Fruit fly (Drosophila melanogaster) whole organism, embryonic: ENCODE measurements around the gene PAN3.

Experiments used
- B-H2 ChIP-seq: fragments of 200-800 bp; sonication (Bioruptor generic); optimal IDR thresholded peaks from 2 replicates; lab custom pipeline; 2018; ENCODE audit warnings: missing biosample characterization, mild to moderate bottlenecking, missing genetic modification characterization
- Bgb ChIP-seq: fragments of 200-800 bp; sonication (Bioruptor generic); IDR thresholded peaks from 2 replicates; pipeline ENCODE4 v1.3.6; 2022; ENCODE audit warnings: missing biosample characterization, missing genetic modification characterization; ENCODE audit not compliant: partially characterized antibody
- CG10543 ChIP-seq: fragments of 200-800 bp; sonication (Bioruptor generic); optimal IDR thresholded peaks from 3 replicates; lab custom pipeline; 2017; ENCODE audit warnings: missing biosample characterization, mild to moderate bottlenecking, missing genetic modification characterization, moderate library complexity
- CG12071 ChIP-seq: fragments of 200-800 bp; sonication (Bioruptor generic); optimal IDR thresholded peaks from 3 replicates; lab custom pipeline; 2018; ENCODE audit warnings: missing biosample characterization, mild to moderate bottlenecking, missing genetic modification characterization
- CG12769 ChIP-seq: fragments of 200-800 bp; sonication (Bioruptor generic); optimal IDR thresholded peaks from 2 replicates; lab custom pipeline; 2019; ENCODE audit warnings: missing biosample characterization, mild to moderate bottlenecking, missing genetic modification characterization, moderate library complexity
- CG13894 ChIP-seq: fragments of 200-800 bp; sonication (Bioruptor generic); optimal IDR thresholded peaks from 3 replicates; lab custom pipeline; 2018; ENCODE audit warnings: missing biosample characterization, mild to moderate bottlenecking, missing genetic modification characterization, moderate library complexity
- CG2199 ChIP-seq: fragments of 200-800 bp; sonication (Bioruptor generic); IDR thresholded peaks from 3 replicates; pipeline ENCODE4 v1.3.6; 2022; ENCODE audit warnings: missing biosample characterization, missing genetic modification characterization
- CG34376 ChIP-seq: fragments of 200-800 bp; sonication (Bioruptor generic); optimal IDR thresholded peaks from 2 replicates; lab custom pipeline; 2018; ENCODE audit warnings: missing biosample characterization, mild to moderate bottlenecking, missing genetic modification characterization
- CG34422 ChIP-seq: fragments of 200-800 bp; sonication (Bioruptor generic); IDR thresholded peaks from 3 replicates; pipeline ENCODE4 v1.3.6; 2022; ENCODE audit warnings: missing biosample characterization, missing genetic modification characterization
- CG6254 ChIP-seq: fragments of 200-800 bp; sonication (Bioruptor generic); optimal IDR thresholded peaks from 3 replicates; lab custom pipeline; 2017; ENCODE audit warnings: mild to moderate bottlenecking, missing biosample characterization, missing genetic modification reagents, missing genetic modification characterization
- CG6654 ChIP-seq: fragments of 200-800 bp; sonication (Bioruptor generic); optimal IDR thresholded peaks from 2 replicates; lab custom pipeline; 2017; ENCODE audit warnings: missing biosample characterization, mild to moderate bottlenecking, missing genetic modification characterization
- CG6813 ChIP-seq: fragments of 200-800 bp; sonication (Bioruptor generic); optimal IDR thresholded peaks from 2 replicates; lab custom pipeline; 2017; ENCODE audit warnings: missing biosample characterization, missing genetic modification characterization, mild to moderate bottlenecking, moderate library complexity, missing genetic modification reagents
- CG7745 ChIP-seq: fragments of 200-800 bp; sonication (Bioruptor generic); optimal IDR thresholded peaks from 2 replicates; lab custom pipeline; 2018; ENCODE audit warnings: missing biosample characterization, mild to moderate bottlenecking, missing genetic modification characterization, moderate library complexity
- CG7987 ChIP-seq: fragments of 200-800 bp; sonication (Bioruptor generic); optimal IDR thresholded peaks from 2 replicates; lab custom pipeline; 2018; ENCODE audit warnings: missing biosample characterization, mild to moderate bottlenecking, missing genetic modification characterization, moderate library complexity
- CG8290 ChIP-seq, 3 experiments: fragments of 200-800 bp; sonication (Bioruptor generic); optimal IDR thresholded peaks; 2 replicates each; lab custom pipeline; 2016 to 2019; ENCODE audit warnings: missing biosample characterization in 3 of 3, missing genetic modification characterization in 3 of 3, mild to moderate bottlenecking in 2 of 3, moderate library complexity in 1 of 3
- CG9932 ChIP-seq: fragments of 200-800 bp; sonication (Bioruptor generic); IDR thresholded peaks from 2 replicates; pipeline ENCODE4 v1.3.6; 2022; ENCODE audit warnings: missing biosample characterization, missing genetic modification characterization
- CrebB ChIP-seq: fragments of 200-800 bp; sonication (Bioruptor generic); optimal IDR thresholded peaks from 3 replicates; lab custom pipeline; 2018; ENCODE audit warnings: missing biosample characterization, mild to moderate bottlenecking, missing genetic modification characterization
- Eip74EF ChIP-seq, 2 experiments: fragments of 200-800 bp in 1 of 2; fragments of >200 bp in 1 of 2; sonication (Bioruptor generic) in 1 of 2; optimal IDR thresholded peaks; 2 replicates each; lab custom pipeline; 2017 to 2019; ENCODE audit warnings: missing biosample characterization in 2 of 2, missing genetic modification characterization in 2 of 2, mild to moderate bottlenecking in 1 of 2, moderate library complexity in 1 of 2
- Elba2 ChIP-seq: fragments of 200-800 bp; sonication (Bioruptor generic); optimal IDR thresholded peaks from 3 replicates; lab custom pipeline; 2016; ENCODE audit warnings: missing biosample characterization, missing genetic modification characterization
- HLH54F ChIP-seq: fragments of 200-800 bp; sonication (Bioruptor generic); optimal IDR thresholded peaks from 3 replicates; lab custom pipeline; 2016; ENCODE audit warnings: missing biosample characterization, missing genetic modification characterization
- Hmr ChIP-seq: fragments of 200-800 bp; sonication (Bioruptor generic); optimal IDR thresholded peaks from 3 replicates; lab custom pipeline; 2017; ENCODE audit warnings: mild to moderate bottlenecking, missing biosample characterization, missing genetic modification reagents, missing genetic modification characterization
- Med ChIP-seq: fragments of 200-800 bp; sonication (Bioruptor generic); peaks from one replicate; lab custom pipeline; 2016; ENCODE audit warnings: missing biosample characterization, missing genetic modification characterization, mild to moderate bottlenecking, inconsistent platforms, moderate library complexity
- Nf-YB ChIP-seq: fragments of 200-800 bp; sonication (Bioruptor generic); optimal IDR thresholded peaks from 3 replicates; lab custom pipeline; 2019; ENCODE audit warnings: missing biosample characterization, mild to moderate bottlenecking, missing genetic modification characterization, moderate library complexity
- PHDP ChIP-seq: fragments of 200-800 bp; sonication (Bioruptor generic); optimal IDR thresholded peaks from 3 replicates; lab custom pipeline; 2018; ENCODE audit warnings: missing biosample characterization, mild to moderate bottlenecking, missing genetic modification characterization, moderate library complexity
- Vsx1 ChIP-seq: fragments of 200-800 bp; sonication (Bioruptor generic); optimal IDR thresholded peaks from 2 replicates; lab custom pipeline; 2017; ENCODE audit warnings: missing biosample characterization, mild to moderate bottlenecking, missing genetic modification characterization, missing genetic modification reagents
- abd-A ChIP-seq: fragments of 200-800 bp; sonication (Bioruptor generic); optimal IDR thresholded peaks from 3 replicates; lab custom pipeline; 2019; ENCODE audit warnings: missing biosample characterization, mild to moderate bottlenecking, missing genetic modification characterization, moderate library complexity
- bbx ChIP-seq: fragments of 200-800 bp; sonication (Bioruptor generic); IDR thresholded peaks from 2 replicates; pipeline ENCODE4 v1.3.6; 2022; ENCODE audit warnings: missing biosample characterization, missing genetic modification characterization; ENCODE audit not compliant: partially characterized antibody
- cad ChIP-seq: fragments of >200 bp; optimal IDR thresholded peaks from 2 replicates; lab custom pipeline; 2017; ENCODE audit warnings: missing biosample characterization, missing genetic modification characterization
- cg ChIP-seq: fragments of 200-800 bp; sonication (Bioruptor generic); optimal IDR thresholded peaks from 3 replicates; lab custom pipeline; 2019; ENCODE audit warnings: missing biosample characterization, mild to moderate bottlenecking, missing genetic modification characterization, moderate library complexity
- chinmo ChIP-seq: fragments of 200-800 bp; sonication (Bioruptor generic); IDR thresholded peaks from 4 replicates; pipeline ENCODE4 v1.3.6; 2022; ENCODE audit warnings: missing biosample characterization, missing genetic modification characterization; ENCODE audit not compliant: partially characterized antibody
- crol ChIP-seq: fragments of 200-800 bp; sonication (Bioruptor generic); IDR thresholded peaks from 2 replicates; pipeline ENCODE4 v1.3.6; 2022; ENCODE audit warnings: missing biosample characterization, missing genetic modification characterization
- da ChIP-seq: fragments of 200-800 bp; sonication (Bioruptor generic); optimal IDR thresholded peaks from 2 replicates; lab custom pipeline; 2016; ENCODE audit warnings: missing biosample characterization, missing genetic modification characterization
- dm ChIP-seq: fragments of 200-800 bp; sonication (Bioruptor generic); optimal IDR thresholded peaks from 3 replicates; lab custom pipeline; 2016; ENCODE audit warnings: missing biosample characterization, missing genetic modification characterization
- dmrt11E ChIP-seq: fragments of 200-800 bp; sonication (Bioruptor generic); optimal IDR thresholded peaks from 3 replicates; lab custom pipeline; 2018; ENCODE audit warnings: missing biosample characterization, mild to moderate bottlenecking, missing genetic modification characterization, moderate library complexity
- exex ChIP-seq: fragments of 200-800 bp; sonication (Bioruptor generic); optimal IDR thresholded peaks from 4 replicates; lab custom pipeline; 2018; ENCODE audit warnings: missing biosample characterization, mild to moderate bottlenecking, missing genetic modification characterization, moderate library complexity
- kni ChIP-seq: fragments of 200-800 bp; sonication (Bioruptor generic); optimal IDR thresholded peaks from 3 replicates; lab custom pipeline; 2017; ENCODE audit warnings: mild to moderate bottlenecking, missing biosample characterization, missing genetic modification reagents, missing genetic modification characterization
- mirr ChIP-seq: fragments of 200-800 bp; sonication (Bioruptor generic); optimal IDR thresholded peaks from 3 replicates; lab custom pipeline; 2018; ENCODE audit warnings: missing biosample characterization, mild to moderate bottlenecking, missing genetic modification characterization
- nom ChIP-seq: fragments of 200-800 bp; sonication (Bioruptor generic); optimal IDR thresholded peaks from 2 replicates; lab custom pipeline; 2017; ENCODE audit warnings: missing biosample characterization, missing genetic modification characterization, mild to moderate bottlenecking, moderate library complexity, missing genetic modification reagents
- pita ChIP-seq: fragments of 200-800 bp; sonication (Bioruptor generic); optimal IDR thresholded peaks from 2 replicates; lab custom pipeline; 2017; ENCODE audit warnings: missing biosample characterization, mild to moderate bottlenecking, missing genetic modification characterization
- repo ChIP-seq: fragments of 200-800 bp; sonication (Bioruptor generic); optimal IDR thresholded peaks from 2 replicates; lab custom pipeline; 2016; ENCODE audit warnings: missing biosample characterization, missing genetic modification characterization
- sd ChIP-seq: fragments of 200-800 bp; sonication (Bioruptor generic); optimal IDR thresholded peaks from 3 replicates; lab custom pipeline; 2018; ENCODE audit warnings: missing biosample characterization, mild to moderate bottlenecking, missing genetic modification characterization, moderate library complexity
- sens ChIP-seq: fragments of 200-800 bp; sonication (Bioruptor generic); peaks from one replicate; lab custom pipeline; 2016; ENCODE audit warnings: missing biosample characterization, missing genetic modification characterization
- sug ChIP-seq: fragments of 200-800 bp; optimal IDR thresholded peaks from 2 replicates; lab custom pipeline; 2019; ENCODE audit warnings: missing biosample characterization, mild to moderate bottlenecking, missing genetic modification characterization, moderate library complexity

Gene PAN3

dm6 chr3L:3081966-3082516 is 11.1 kb downstream of the PAN3 start:
- peak; percentile 78 for TF ChIP-seq abd-A (tag; lab: Kevin White, UChicago)
- no peak for TF ChIP-seq HLH54F (GFP tag; lab: Kevin White, UChicago)
- TF ChIP-seq CG13894 (tag; lab: Kevin White, UChicago) = peak; percentile 97
- TF ChIP-seq exex (tag; lab: Kevin White, UChicago) = peak; percentile 52
- TF ChIP-seq CG2199 (GFP tag; lab: Robert Waterston, UW) = 0 out of 3 replicates have a peak, but pooled peaks have one; percentile 58
- TF ChIP-seq cad (GFP tag; lab: Kevin White, UChicago) = peak; percentile 50
- TF ChIP-seq bbx = 0 out of 2 replicates have a peak, but pooled peaks have one; percentile 9
- peak; percentile 86 for TF ChIP-seq chinmo
- TF ChIP-seq pita (GFP tag; lab: Kevin White, UChicago) = no peak
- no peak for TF ChIP-seq da (GFP tag; lab: Kevin White, UChicago)
- peak; percentile 38 for TF ChIP-seq CG10543 (GFP tag; lab: Kevin White, UChicago)
- TF ChIP-seq Vsx1 (GFP tag; lab: Kevin White, UChicago) = peak; percentile 42
- no peak for TF ChIP-seq CG6254 (GFP tag; lab: Kevin White, UChicago)
- peak; percentile 20 for TF ChIP-seq CG12769 (tag; lab: Kevin White, UChicago)
- no peak for TF ChIP-seq dmrt11E (tag; lab: Kevin White, UChicago)
- peak; percentile 65 for TF ChIP-seq mirr (GFP tag; lab: Kevin White, UChicago)
- peak; percentile 33 for TF ChIP-seq CG12071
- TF ChIP-seq Bgb (GFP tag; lab: Robert Waterston, UW) = no peak
- peak; percentile 27 for TF ChIP-seq kni
- TF ChIP-seq CG34422 (GFP tag; lab: Robert Waterston, UW) = peak; percentile 22; the same call in 1 of the 3 replicates
- peak; percentile 8 for TF ChIP-seq CrebB
- no peak for TF ChIP-seq Nf-YB (GFP tag; lab: Kevin White, UChicago)
- no peak for TF ChIP-seq repo (GFP tag; lab: Kevin White, UChicago)
- peak; percentile 18 for TF ChIP-seq Hmr (GFP tag; lab: Kevin White, UChicago)
- no peak for TF ChIP-seq nom (GFP tag; lab: Kevin White, UChicago)
- no peak for TF ChIP-seq CG9932 (GFP tag; lab: Robert Waterston, UW)
- TF ChIP-seq Med (GFP tag; lab: Kevin White, UChicago) = peak; percentile 75
- no peak for TF ChIP-seq Eip74EF (GFP tag; optimal IDR thresholded peaks at IDR 0.05; lab: Kevin White, UChicago)
- peak; percentile 96 for TF ChIP-seq CG6654 (GFP tag; lab: Kevin White, UChicago)
- TF ChIP-seq CG6813 (GFP tag; lab: Kevin White, UChicago) = no peak
- TF ChIP-seq B-H2 = no peak
- no peak for TF ChIP-seq CG8290 (GFP tag; optimal IDR thresholded peaks at IDR 0.05; lab: Kevin White, UChicago)
- peak in 1 of 2 experiments; percentile 31 for TF ChIP-seq CG8290 (tag; optimal IDR thresholded peaks at IDR 0.05; lab: Kevin White, UChicago)
- TF ChIP-seq Elba2 = no peak
- peak; percentile 38 for TF ChIP-seq sug (tag; lab: Kevin White, UChicago)
- TF ChIP-seq sd = peak; percentile 4
- no peak for TF ChIP-seq dm (GFP tag; lab: Kevin White, UChicago)
- peak; percentile 9 for TF ChIP-seq CG7745 (tag; lab: Kevin White, UChicago)
- TF ChIP-seq CG7987 (GFP tag; lab: Kevin White, UChicago) = no peak
- TF ChIP-seq crol (GFP tag; lab: Robert Waterston, UW) = 0 out of 2 replicates have a peak, but pooled peaks have one; percentile 28
- TF ChIP-seq PHDP = peak; percentile 7
- TF ChIP-seq sens (GFP tag; lab: Kevin White, UChicago) = peak; percentile 69
- peak; percentile 55 for TF ChIP-seq cg (GFP tag; lab: Kevin White, UChicago)
- TF ChIP-seq CG34376 (GFP tag; lab: Kevin White, UChicago) = peak; percentile 25
- TF ChIP-seq, all 482 proteins: peak for 27
